Fruit fly (Drosophila melanogaster): Measurements from ENCODE around the gene CG17744.

DNA sequence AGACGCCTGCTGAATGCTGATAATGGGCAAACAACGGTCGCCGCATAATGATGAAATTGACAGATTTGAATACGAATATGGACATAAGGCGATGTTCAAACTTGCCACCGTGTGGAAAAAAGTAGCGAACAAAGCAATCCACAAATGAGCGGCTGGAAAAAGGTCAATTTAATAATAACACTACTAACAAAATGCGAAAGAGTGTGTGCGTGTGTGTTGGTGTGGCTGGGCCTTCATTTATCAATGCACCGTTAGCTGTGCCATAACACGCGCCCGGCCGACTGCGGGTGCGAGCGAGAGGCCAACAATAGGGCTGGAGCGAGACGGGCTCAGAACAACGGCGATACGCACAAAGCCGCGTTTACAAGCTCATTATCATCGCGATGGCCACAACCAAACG lies 50.7 kb downstream of the CG17744 start:
- TF ChIP-seq psq (GFP tag; optimal IDR thresholded peaks at IDR 0.05) (no peak), brk (GFP tag; optimal IDR thresholded peaks at IDR 0.05) (no peak), CG32264 (GFP tag; optimal IDR thresholded peaks at IDR 0.05) (no peak), ey (GFP tag; optimal IDR thresholded peaks at IDR 0.05) (no peak), br (GFP tag; optimal IDR thresholded peaks at IDR 0.05) (no peak), dl (GFP tag; optimal IDR thresholded peaks at IDR 0.05; ENCODE audit: insufficient read depth in 1 of 2, partially characterized antibody in 2 of 2) (no peak), pan (optimal IDR thresholded peaks at IDR 0.05) (no peak), Abd-B (GFP tag; optimal IDR thresholded peaks at IDR 0.05) (no peak), GATAd (GFP tag; optimal IDR thresholded peaks at IDR 0.05) (no peak)
